Fruit fly (Drosophila melanogaster): ENCODE results near the gene CG42458.
A peak's percentile ranks its signal among the peaks of the same experiment; 100 is the strongest.

CG42458 gene

DNA sequence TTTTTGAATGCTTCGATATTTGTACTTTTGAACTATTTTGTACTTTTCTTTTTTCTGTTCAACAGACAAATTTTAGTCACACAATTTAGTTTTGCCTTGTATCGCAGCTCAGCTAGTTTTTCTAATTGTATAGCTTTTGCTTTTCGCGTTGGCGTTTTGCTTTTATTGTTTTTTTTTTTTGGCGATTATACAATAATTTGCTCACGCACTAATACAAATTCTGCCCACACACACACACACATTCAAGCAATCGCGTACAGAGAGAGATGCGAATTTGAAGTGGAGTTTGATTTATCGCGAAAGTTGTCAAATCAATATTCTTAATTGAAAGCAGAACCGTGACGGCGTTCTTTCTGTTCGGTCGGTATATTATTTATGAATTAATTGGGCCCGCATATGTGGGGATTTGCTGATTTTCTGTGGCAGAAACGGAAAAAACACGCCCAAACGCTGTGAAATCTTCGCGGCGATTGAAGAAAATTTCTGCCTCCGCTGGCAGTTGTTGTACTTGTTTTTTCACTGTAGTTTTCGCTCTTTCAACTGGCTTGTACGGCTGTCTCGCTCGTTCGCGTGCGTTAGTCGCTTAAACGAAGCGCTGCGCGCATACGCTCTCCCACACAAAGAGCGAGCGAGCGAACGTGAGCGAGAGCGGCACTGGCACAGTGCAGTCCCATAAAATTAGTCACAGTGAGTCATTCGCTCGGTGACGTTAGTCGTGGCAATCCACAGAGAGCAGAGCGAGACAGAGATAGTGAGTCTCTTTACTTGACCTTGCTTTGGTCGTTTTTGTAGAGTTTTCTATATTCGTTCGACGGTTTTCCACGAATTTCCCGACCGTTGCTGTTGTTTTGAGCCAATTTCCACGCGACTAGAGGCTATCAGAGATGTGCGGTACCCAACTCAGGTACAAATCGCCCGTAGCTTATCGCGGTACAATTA is 11.4 kb downstream of the CG42458 start, which contains the start of gene Rac2 (continued):
- TF ChIP-seq CG12219 (GFP tag; optimal IDR thresholded peaks at IDR 0.05) (no peak), tin (GFP tag; optimal IDR thresholded peaks at IDR 0.05) (no peak), gsb-n (tag; optimal IDR thresholded peaks at IDR 0.05) (peak; percentile 56), MBD-R2 (GFP tag; IDR thresholded peaks at IDR 0.05) (0 out of 2 replicates have a peak, but pooled peaks have one; percentile 21), zfh1 (GFP tag; IDR thresholded peaks at IDR 0.05) (no peak), Dp (GFP tag; optimal IDR thresholded peaks at IDR 0.05) (no peak), CG12744 (GFP tag; optimal IDR thresholded peaks at IDR 0.05) (no peak), CG3281 (GFP tag; optimal IDR thresholded peaks at IDR 0.05) (peak; percentile 47), CG16813 (GFP tag; IDR thresholded peaks at IDR 0.05; ENCODE audit: partially characterized antibody) (peak; percentile 40; the same call in 1 of the 3 replicates), bowl (GFP tag; IDR thresholded peaks at IDR 0.05) (no peak), da (GFP tag; optimal IDR thresholded peaks at IDR 0.05) (no peak), CG3163 (GFP tag; optimal IDR thresholded peaks at IDR 0.05) (peak; percentile 89), HLH3B (GFP tag; IDR thresholded peaks at IDR 0.05) (no peak), ranshi (GFP tag; IDR thresholded peaks at IDR 0.05) (0 out of 2 replicates have a peak, but pooled peaks have one; percentile 4), CG2120 (GFP tag; optimal IDR thresholded peaks at IDR 0.05) (peak; percentile 38), chn (GFP tag; optimal IDR thresholded peaks at IDR 0.05) (peak; percentile 57), CG9215 (GFP tag; IDR thresholded peaks at IDR 0.05) (no peak), CG5245 (GFP tag; optimal IDR thresholded peaks at IDR 0.05) (no peak), shn (GFP tag; optimal IDR thresholded peaks at IDR 0.05) (peak; percentile 85), CTCF (GFP tag; optimal IDR thresholded peaks at IDR 0.05) (no peak), CG3838 (GFP tag; optimal IDR thresholded peaks at IDR 0.05) (no peak), sc (optimal IDR thresholded peaks at IDR 0.05) (no peak), sc (GFP tag; optimal IDR thresholded peaks at IDR 0.05) (no peak), CG13424 (tag; optimal IDR thresholded peaks at IDR 0.05) (no peak), CG11456 (GFP tag; IDR thresholded peaks at IDR 0.05) (no peak), eyg (GFP tag; optimal IDR thresholded peaks at IDR 0.05) (no peak), CG11723 (GFP tag; optimal IDR thresholded peaks at IDR 0.05) (no peak), al (GFP tag; IDR thresholded peaks at IDR 0.05) (no peak), vnd (GFP tag; IDR thresholded peaks at IDR 0.05; ENCODE audit: partially characterized antibody) (no peak), lov (optimal IDR thresholded peaks at IDR 0.05) (no peak), lov (GFP tag; IDR thresholded peaks at IDR 0.05) (no peak), CG13624 (GFP tag; optimal IDR thresholded peaks at IDR 0.05) (no peak), ERR (GFP tag; optimal IDR thresholded peaks at IDR 0.05) (peak; percentile 46), gem (tag; optimal IDR thresholded peaks at IDR 0.05) (peak; percentile 2), bab2 (GFP tag; optimal IDR thresholded peaks at IDR 0.05) (no peak), Nf-YC (tag; optimal IDR thresholded peaks at IDR 0.05) (peak; percentile 44), HmgZ (tag; optimal IDR thresholded peaks at IDR 0.05) (peak; percentile 19), kah (GFP tag; optimal IDR thresholded peaks at IDR 0.05) (peak; percentile 23), zen2 (GFP tag; IDR thresholded peaks at IDR 0.05; ENCODE audit: partially characterized antibody) (0 out of 3 replicates have a peak, but pooled peaks have one; percentile 41), CG12236 (GFP tag; optimal IDR thresholded peaks at IDR 0.05) (no peak), Dfd (GFP tag; optimal IDR thresholded peaks at IDR 0.05) (no peak), CG17186 (GFP tag; optimal IDR thresholded peaks at IDR 0.05) (no peak), Lhr (GFP tag; optimal IDR thresholded peaks at IDR 0.05) (no peak), CG8388 (GFP tag; optimal IDR thresholded peaks at IDR 0.05) (no peak), CG11695 (GFP tag; IDR thresholded peaks at IDR 0.05) (0 out of 3 replicates have a peak, but pooled peaks have one; percentile 27), sr (GFP tag; IDR thresholded peaks at IDR 0.05) (peak; percentile 67), jing (GFP tag; optimal IDR thresholded peaks at IDR 0.05) (no peak), CG16863 (GFP tag; optimal IDR thresholded peaks at IDR 0.05) (no peak), Neu2 (GFP tag; optimal IDR thresholded peaks at IDR 0.05; ENCODE audit: borderline replicate concordance) (no peak), emc (GFP tag; optimal IDR thresholded peaks at IDR 0.05) (no peak)
